Fruit fly (Drosophila melanogaster) whole organism, adult: Measurements from ENCODE around the gene CG43915.
A peak's percentile ranks its signal among the peaks of the same experiment; 100 is the strongest.

Source experiments
- CG11617 ChIP-seq: fragments of 200-800 bp; sonication (Bioruptor generic); optimal IDR thresholded peaks from 2 replicates; lab custom pipeline; 2017; ENCODE audit warnings: mild to moderate bottlenecking, missing biosample characterization, missing genetic modification reagents, missing genetic modification characterization
- CG12768 ChIP-seq: fragments of 200-800 bp; sonication (Bioruptor generic); optimal IDR thresholded peaks from 2 replicates; lab custom pipeline; 2017; ENCODE audit warnings: missing biosample characterization, missing genetic modification characterization, mild to moderate bottlenecking, moderate library complexity, missing genetic modification reagents
- CG14711 ChIP-seq: fragments of 200-800 bp; sonication (Bioruptor generic); optimal IDR thresholded peaks from 2 replicates; lab custom pipeline; 2018; ENCODE audit warnings: missing biosample characterization, mild to moderate bottlenecking, missing genetic modification characterization, moderate library complexity
- CG1620 ChIP-seq: fragments of 200-800 bp; sonication (Bioruptor generic); optimal IDR thresholded peaks from 2 replicates; lab custom pipeline; 2016; ENCODE audit warnings: missing biosample characterization, missing genetic modification characterization
- CG33017 ChIP-seq: fragments of 200-800 bp; sonication (Bioruptor generic); optimal IDR thresholded peaks from 2 replicates; lab custom pipeline; 2018; ENCODE audit warnings: missing biosample characterization, mild to moderate bottlenecking, missing genetic modification characterization, moderate library complexity
- CG5204 ChIP-seq: fragments of 200-800 bp; sonication (Bioruptor generic); optimal IDR thresholded peaks from 2 replicates; lab custom pipeline; 2016; ENCODE audit warnings: missing biosample characterization, missing genetic modification characterization
- CG7045 ChIP-seq: fragments of 200-800 bp; sonication (Bioruptor generic); optimal IDR thresholded peaks from 2 replicates; lab custom pipeline; 2017; ENCODE audit warnings: missing biosample characterization, mild to moderate bottlenecking, missing genetic modification characterization
- CG7101 ChIP-seq: fragments of 200-800 bp; sonication (Bioruptor generic); optimal IDR thresholded peaks from 2 replicates; lab custom pipeline; 2018; ENCODE audit warnings: missing biosample characterization, mild to moderate bottlenecking, missing genetic modification characterization, moderate library complexity
- Clk ChIP-seq: fragments of 200-800 bp; sonication (Bioruptor generic); optimal IDR thresholded peaks from 2 replicates; lab custom pipeline; 2017; ENCODE audit warnings: missing biosample characterization, missing genetic modification characterization
- Crg-1 ChIP-seq: fragments of 200-800 bp; sonication (Bioruptor generic); optimal IDR thresholded peaks from 2 replicates; lab custom pipeline; 2016; ENCODE audit warnings: missing biosample characterization, missing genetic modification characterization
- Hr96 ChIP-seq: fragments of 200-800 bp; sonication (Bioruptor generic); optimal IDR thresholded peaks from 2 replicates; lab custom pipeline; 2016; ENCODE audit warnings: missing biosample characterization, missing genetic modification characterization
- Mnt ChIP-seq: fragments of 200-800 bp; sonication (Bioruptor generic); optimal IDR thresholded peaks from 2 replicates; lab custom pipeline; 2016; ENCODE audit warnings: missing biosample characterization, mild to moderate bottlenecking, missing genetic modification characterization
- bab1 ChIP-seq: fragments of 200-800 bp; sonication (Bioruptor generic); optimal IDR thresholded peaks from 3 replicates; lab custom pipeline; 2019; ENCODE audit warnings: missing biosample characterization, mild to moderate bottlenecking, missing genetic modification characterization, moderate library complexity
- cic ChIP-seq: fragments of 200-800 bp; sonication (Bioruptor generic); optimal IDR thresholded peaks from 2 replicates; lab custom pipeline; 2017; ENCODE audit warnings: missing biosample characterization, mild to moderate bottlenecking, missing genetic modification characterization, moderate library complexity
- cnc ChIP-seq, 2 experiments: fragments of >200 bp; optimal IDR thresholded peaks; 2 replicates each; lab custom pipeline; 2017
- kay ChIP-seq: fragments of 200-800 bp; sonication (Bioruptor generic); peaks from one replicate; lab custom pipeline; 2016; ENCODE audit warnings: missing biosample characterization, missing genetic modification characterization, borderline replicate concordance
- ovo ChIP-seq: fragments of 200-800 bp; sonication (Bioruptor generic); optimal IDR thresholded peaks from 2 replicates; lab custom pipeline; 2016; ENCODE audit warnings: missing biosample characterization, missing genetic modification characterization
- pad ChIP-seq: fragments of 200-800 bp; sonication (Bioruptor generic); optimal IDR thresholded peaks from 3 replicates; lab custom pipeline; 2017; ENCODE audit warnings: missing biosample characterization, missing genetic modification characterization, mild to moderate bottlenecking, moderate library complexity, missing genetic modification reagents
- tj ChIP-seq: fragments of 200-800 bp; sonication (Bioruptor generic); optimal IDR thresholded peaks from 3 replicates; lab custom pipeline; 2017; ENCODE audit warnings: missing biosample characterization, mild to moderate bottlenecking, missing genetic modification characterization, moderate library complexity
- toe ChIP-seq: fragments of 200-800 bp; sonication (Bioruptor generic); optimal IDR thresholded peaks from 2 replicates; lab custom pipeline; 2016; ENCODE audit warnings: missing biosample characterization, missing genetic modification characterization

Gene CG43915

DNA sequence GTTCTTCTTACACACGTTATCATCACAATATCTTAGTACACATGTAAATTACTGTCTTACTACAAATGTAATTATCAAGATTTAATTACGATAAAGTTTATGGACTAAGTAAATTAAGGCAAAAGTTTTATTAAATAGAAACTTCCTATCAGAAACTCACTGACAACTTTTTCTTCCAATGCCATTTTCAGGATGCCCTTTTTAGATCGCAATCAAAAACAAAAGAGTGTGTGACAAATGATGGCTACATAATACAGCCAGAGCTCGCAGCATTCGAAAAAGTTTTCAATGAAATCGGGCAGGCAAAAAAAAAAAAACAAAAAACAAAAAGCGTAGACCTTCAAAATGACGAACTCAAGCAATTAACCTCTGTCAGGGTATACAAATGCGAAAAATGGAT lies at the start of gene CG43915:
TSS of gene CG43915 (plus strand) at position 301 of the 400 bp plus-strand sequence.
- TF ChIP-seq CG33017 (tag; lab: Kevin White, UChicago) (no peak), kay (GFP tag; lab: Kevin White, UChicago) (peak; percentile 25)

DNA sequence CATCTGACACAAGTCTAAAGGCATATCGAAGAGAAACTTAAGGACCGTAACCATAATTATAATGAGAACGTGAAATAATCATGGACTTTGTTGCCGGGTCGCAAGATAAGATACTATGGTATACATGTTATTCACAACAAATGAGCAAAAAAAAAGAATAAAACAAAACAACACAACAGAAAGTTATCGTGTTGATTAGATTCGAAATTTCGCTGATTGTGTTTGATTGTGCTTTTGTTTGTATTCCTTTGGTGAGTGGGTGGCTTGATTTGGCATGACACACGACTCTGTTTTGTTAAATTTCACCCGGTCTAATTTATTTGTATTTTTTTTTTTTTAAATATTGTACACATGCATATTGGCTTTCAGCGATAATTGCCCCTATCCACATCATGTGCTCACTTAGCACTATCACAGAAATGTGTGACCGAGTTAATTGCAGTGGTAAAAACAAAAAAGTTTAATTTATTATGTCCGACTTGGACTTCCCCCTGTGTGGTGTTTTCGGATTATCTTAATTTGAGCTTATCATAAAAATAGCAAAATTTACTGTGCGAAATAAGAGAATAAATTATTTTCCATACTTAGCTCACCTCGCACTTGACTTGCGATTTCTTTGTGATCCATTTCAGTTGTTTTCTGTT lies 48.9 kb upstream of the CG43915 start:
- no peak for TF ChIP-seq Crg-1 (GFP tag; lab: Kevin White, UChicago)
- no peak for TF ChIP-seq CG5204 (GFP tag; lab: Kevin White, UChicago)
- TF ChIP-seq CG11617 (GFP tag; lab: Kevin White, UChicago) = no peak
- TF ChIP-seq tj (GFP tag; lab: Kevin White, UChicago) = peak; percentile 3
- TF ChIP-seq CG1620 (GFP tag; lab: Kevin White, UChicago) = no peak
- no peak for TF ChIP-seq cnc (optimal IDR thresholded peaks at IDR 0.05; lab: Kevin White, UChicago)
- TF ChIP-seq toe (GFP tag; lab: Kevin White, UChicago) = no peak
- no peak for TF ChIP-seq ovo (GFP tag; lab: Kevin White, UChicago)
- no peak for TF ChIP-seq Mnt (GFP tag; lab: Kevin White, UChicago)
- no peak for TF ChIP-seq CG33017 (tag; lab: Kevin White, UChicago)
- TF ChIP-seq CG12768 = peak; percentile 46
- no peak for TF ChIP-seq CG14711 (tag; lab: Kevin White, UChicago)
- peak; percentile 34 for TF ChIP-seq kay (GFP tag; lab: Kevin White, UChicago)
- TF ChIP-seq Hr96 (GFP tag; lab: Kevin White, UChicago) = no peak
- no peak for TF ChIP-seq Clk (GFP tag; lab: Kevin White, UChicago)
- TF ChIP-seq CG7101 (tag; lab: Kevin White, UChicago) = no peak
- TF ChIP-seq bab1 = no peak
- TF ChIP-seq pad = no peak
- no peak for TF ChIP-seq CG7045
- TF ChIP-seq cic = peak; percentile 59

DNA sequence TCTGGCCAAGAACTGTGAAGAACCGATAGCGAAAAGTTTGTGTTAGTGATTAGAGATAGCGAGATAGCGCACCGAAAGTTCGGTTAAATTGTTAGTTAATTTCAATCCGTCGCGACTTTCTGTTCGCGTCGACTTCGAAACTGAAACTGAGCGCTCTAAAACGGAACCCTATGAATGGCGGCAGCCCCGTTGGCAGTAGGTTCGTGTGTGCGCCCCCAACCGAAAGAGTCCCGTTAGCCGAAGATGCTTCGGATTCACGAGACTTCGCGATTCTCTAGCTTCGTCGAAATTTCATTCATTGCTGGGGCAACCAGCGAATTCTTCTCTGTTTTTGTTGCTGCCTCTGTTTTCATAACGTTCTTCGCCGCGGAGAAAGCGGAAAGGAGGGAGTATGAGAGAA lies 47.2 kb upstream of the CG43915 start:
- TF ChIP-seq Hr96 (GFP tag; lab: Kevin White, UChicago) (no peak), CG11617 (GFP tag; lab: Kevin White, UChicago) (no peak), cnc (optimal IDR thresholded peaks at IDR 0.05; lab: Kevin White, UChicago) (no peak), CG14711 (tag; lab: Kevin White, UChicago) (no peak), Mnt (GFP tag; lab: Kevin White, UChicago) (peak; percentile 42), Clk (GFP tag; lab: Kevin White, UChicago) (no peak), CG7101 (tag; lab: Kevin White, UChicago) (no peak), cic (peak; percentile 93), CG5204 (GFP tag; lab: Kevin White, UChicago) (no peak), ovo (GFP tag; lab: Kevin White, UChicago) (peak; percentile 78), CG12768 (peak; percentile 38), bab1 (no peak), CG7045 (no peak), Crg-1 (GFP tag; lab: Kevin White, UChicago) (no peak), CG1620 (GFP tag; lab: Kevin White, UChicago) (no peak), pad (no peak), kay (GFP tag; lab: Kevin White, UChicago) (peak; percentile 42), CG33017 (tag; lab: Kevin White, UChicago) (no peak), toe (GFP tag; lab: Kevin White, UChicago) (no peak), tj (GFP tag; lab: Kevin White, UChicago) (no peak)

DNA sequence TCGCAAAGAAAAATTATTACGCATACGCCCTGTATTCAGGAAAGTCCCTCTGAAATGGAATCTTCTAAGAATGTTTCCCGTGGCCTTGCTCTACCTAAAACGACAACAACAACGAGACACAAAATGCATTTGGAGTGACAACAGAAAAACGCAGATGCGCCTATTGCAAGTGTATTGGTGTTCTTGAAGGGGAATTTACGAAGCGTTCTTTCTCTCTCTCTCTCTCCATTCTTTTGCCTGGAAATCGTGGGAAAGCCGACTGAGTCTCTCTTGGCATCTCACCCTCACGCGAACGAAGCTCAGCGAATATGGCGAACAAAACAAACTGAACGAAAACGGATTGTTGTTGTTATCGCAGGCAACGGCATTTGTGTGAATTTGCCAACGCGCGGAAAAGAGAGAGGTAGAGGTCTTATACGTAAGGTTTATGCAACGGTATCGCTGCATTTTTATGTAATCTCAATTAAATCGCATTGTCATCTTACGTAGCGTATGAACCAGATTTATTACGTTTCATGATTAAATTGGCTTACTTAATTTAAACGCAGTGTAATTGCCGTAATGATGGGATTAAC lies 46.4 kb upstream of the CG43915 start:
- TF ChIP-seq Crg-1 (GFP tag; lab: Kevin White, UChicago) = no peak
- no peak for TF ChIP-seq CG5204 (GFP tag; lab: Kevin White, UChicago)
- TF ChIP-seq ovo (GFP tag; lab: Kevin White, UChicago) = peak; percentile 34
- peak; percentile 92 for TF ChIP-seq pad
- peak; percentile 54 for TF ChIP-seq tj (GFP tag; lab: Kevin White, UChicago)
- TF ChIP-seq CG14711 (tag; lab: Kevin White, UChicago) = no peak
- peak; percentile 44 for TF ChIP-seq cic
- no peak for TF ChIP-seq CG7101 (tag; lab: Kevin White, UChicago)
- TF ChIP-seq CG7045 = no peak
- TF ChIP-seq toe (GFP tag; lab: Kevin White, UChicago) = no peak
- TF ChIP-seq kay (GFP tag; lab: Kevin White, UChicago) = no peak
- TF ChIP-seq CG11617 (GFP tag; lab: Kevin White, UChicago) = no peak
- no peak for TF ChIP-seq Hr96 (GFP tag; lab: Kevin White, UChicago)
- TF ChIP-seq CG1620 (GFP tag; lab: Kevin White, UChicago) = no peak
- TF ChIP-seq CG12768 = no peak
- no peak for TF ChIP-seq CG33017 (tag; lab: Kevin White, UChicago)
- TF ChIP-seq cnc (optimal IDR thresholded peaks at IDR 0.05; lab: Kevin White, UChicago) = peak in 1 of 2 experiments; percentile 65
- peak; percentile 10 for TF ChIP-seq Mnt (GFP tag; lab: Kevin White, UChicago)
- TF ChIP-seq Clk (GFP tag; lab: Kevin White, UChicago) = no peak
- no peak for TF ChIP-seq bab1

DNA sequence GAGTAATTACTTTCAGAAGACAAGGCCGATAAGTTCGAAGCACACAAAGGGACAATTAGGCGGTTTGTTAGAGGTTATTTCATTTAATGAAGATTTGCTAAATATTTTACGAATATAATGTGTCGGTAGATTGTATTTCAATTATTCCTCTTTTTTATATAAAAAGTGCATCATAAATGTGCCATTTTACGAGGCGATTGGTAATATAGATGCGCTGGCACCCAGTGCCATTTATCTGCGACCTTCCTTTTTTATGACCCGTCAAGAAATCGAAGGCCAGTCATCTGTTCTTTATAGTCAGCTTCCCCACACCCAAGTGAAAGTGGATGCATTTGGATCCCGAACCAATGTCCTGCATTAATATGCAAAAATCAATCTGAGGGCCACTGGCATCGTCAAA lies 45.2 kb upstream of the CG43915 start:
- TF ChIP-seq CG7045 = no peak
- TF ChIP-seq CG5204 (GFP tag; lab: Kevin White, UChicago) = no peak
- no peak for TF ChIP-seq CG1620 (GFP tag; lab: Kevin White, UChicago)
- TF ChIP-seq Crg-1 (GFP tag; lab: Kevin White, UChicago) = no peak
- no peak for TF ChIP-seq Clk (GFP tag; lab: Kevin White, UChicago)
- no peak for TF ChIP-seq CG12768
- no peak for TF ChIP-seq kay (GFP tag; lab: Kevin White, UChicago)
- TF ChIP-seq CG11617 (GFP tag; lab: Kevin White, UChicago) = no peak
